Worm (Caenorhabditis elegans) whole organism, L2 larva: ENCODE measurements around the gene Y41D4A.3.

Experiments used
- C34F6.9 ChIP-seq: fragments of 150-350 bp; optimal IDR thresholded peaks from 2 replicates; lab custom pipeline; 2014; ENCODE audit warnings: missing biosample characterization, missing genetic modification characterization
- ceh-16 ChIP-seq: fragments of 150-350 bp; optimal IDR thresholded peaks from 2 replicates; lab custom pipeline; 2014; ENCODE audit warnings: missing biosample characterization, missing genetic modification characterization
- dmd-4 ChIP-seq: sonication (generic microtip); optimal IDR thresholded peaks from 2 replicates; lab custom pipeline; 2017; ENCODE audit warnings: missing biosample characterization, missing genetic modification characterization
- egl-27 ChIP-seq: sonication (generic microtip); optimal IDR thresholded peaks from 3 replicates; lab custom pipeline; 2017; ENCODE audit warnings: missing biosample characterization, missing genetic modification reagents, missing genetic modification characterization
- elt-3 ChIP-seq: sonication (generic microtip); optimal IDR thresholded peaks from 2 replicates; lab custom pipeline; 2017; ENCODE audit warnings: missing biosample characterization, missing genetic modification characterization
- lin-11 ChIP-seq: fragments of 150-350 bp; sonication (generic microtip); optimal IDR thresholded peaks from 2 replicates; lab custom pipeline; 2014; ENCODE audit warnings: missing biosample characterization, missing genetic modification characterization, inconsistent platforms, mixed read lengths
- lin-13 ChIP-seq: fragments of 150-350 bp; optimal IDR thresholded peaks from 2 replicates; lab custom pipeline; 2014; ENCODE audit warnings: missing biosample characterization, missing genetic modification reagents, missing genetic modification characterization
- nhr-11 ChIP-seq: fragments of 150-350 bp; optimal IDR thresholded peaks from 2 replicates; lab custom pipeline; 2014; ENCODE audit warnings: missing biosample characterization, missing genetic modification characterization
- nhr-12 ChIP-seq: fragments of 150-350 bp; optimal IDR thresholded peaks from 2 replicates; lab custom pipeline; 2014; ENCODE audit warnings: missing biosample characterization, missing genetic modification characterization
- skn-1 ChIP-seq: sonication (generic microtip); optimal IDR thresholded peaks from 2 replicates; lab custom pipeline; 2017; ENCODE audit warnings: missing biosample characterization, missing genetic modification characterization
- sma-3 ChIP-seq: sonication (generic microtip); optimal IDR thresholded peaks from 2 replicates; lab custom pipeline; 2016; ENCODE audit warnings: missing genetic modification reagents, missing genetic modification characterization, missing compliant biosample characterization
- unc-55 ChIP-seq: fragments of 150-350 bp; sonication (generic microtip); optimal IDR thresholded peaks from 3 replicates; lab custom pipeline; 2014; ENCODE audit warnings: missing biosample characterization, missing genetic modification reagents, missing genetic modification characterization

DNA sequence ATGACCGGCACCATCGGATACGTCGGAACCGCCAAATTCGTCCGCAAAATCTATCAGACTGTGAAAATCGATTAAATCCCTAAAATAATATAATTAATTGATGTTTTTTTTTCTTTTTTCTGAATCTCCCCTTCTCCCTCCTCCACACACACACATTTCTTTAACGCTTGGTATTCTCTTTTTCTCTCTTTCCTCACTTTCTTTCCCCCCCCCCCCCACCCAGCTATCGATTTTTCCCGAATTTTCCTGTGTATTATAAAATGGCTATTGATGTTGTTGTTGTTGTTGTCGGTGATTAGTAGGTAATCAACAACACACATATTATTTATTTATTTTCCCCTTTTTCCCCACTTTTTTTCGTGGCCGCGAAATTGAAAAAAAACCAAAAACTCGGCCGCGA, 2.3 kb upstream of the Y41D4A.3 start:
- TF ChIP-seq elt-3 (tag; lab: Kevin White, UChicago), result no peak
- TF ChIP-seq skn-1 (tag; lab: Kevin White, UChicago), result no peak
- TF ChIP-seq egl-27 (tag; lab: Kevin White, UChicago), result no peak
- no peak for TF ChIP-seq unc-55 (GFP tag; lab: Kevin White, UChicago)
- TF ChIP-seq ceh-16 (tag; lab: Kevin White, UChicago), result no peak
- no peak for TF ChIP-seq nhr-11
- no peak for TF ChIP-seq dmd-4 (tag; lab: Kevin White, UChicago)
- TF ChIP-seq lin-13 (GFP tag; lab: Kevin White, UChicago), result no peak
- TF ChIP-seq nhr-12 (tag; lab: Kevin White, UChicago), result no peak
- no peak for TF ChIP-seq C34F6.9 (tag; lab: Kevin White, UChicago)
- no peak for TF ChIP-seq lin-11 (tag; lab: Kevin White, UChicago)
- TF ChIP-seq sma-3 (GFP tag; lab: Kevin White, UChicago), result no peak
